Worm (Caenorhabditis elegans): Measurements from ENCODE around the gene F27B10.1.
"Not testable (repeated sequence)": the region's sequence is repeated elsewhere in the genome, so short reads cannot be mapped to it uniquely, and the experiment has no call there.

F27B10.1 gene

DNA sequence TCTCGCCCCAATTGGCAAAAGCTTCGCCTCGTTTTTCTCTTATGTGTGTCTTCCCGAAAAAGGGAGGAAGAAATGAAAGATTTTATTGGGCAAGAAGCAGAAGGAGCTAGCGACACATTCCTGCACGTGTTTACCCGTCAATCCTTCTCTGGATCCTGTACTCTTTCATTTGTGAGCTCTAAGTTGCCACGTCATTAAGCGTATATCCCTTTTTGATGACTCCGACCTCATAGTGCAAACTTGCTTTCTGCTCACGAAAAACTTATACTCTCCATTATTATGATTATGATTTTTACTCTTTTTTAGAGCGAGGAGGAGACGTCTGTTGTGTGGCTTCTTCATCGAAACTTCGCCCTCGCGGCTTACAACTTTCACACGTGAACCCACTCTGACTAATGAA lies at the start of gene F27B10.1:
Gene F27B10.1 (plus strand): TSS at position 301 of the 400 bp plus-strand sequence.
- no peak for TF ChIP-seq unc-62 (GFP tag; optimal IDR thresholded peaks at IDR 0.05)

DNA sequence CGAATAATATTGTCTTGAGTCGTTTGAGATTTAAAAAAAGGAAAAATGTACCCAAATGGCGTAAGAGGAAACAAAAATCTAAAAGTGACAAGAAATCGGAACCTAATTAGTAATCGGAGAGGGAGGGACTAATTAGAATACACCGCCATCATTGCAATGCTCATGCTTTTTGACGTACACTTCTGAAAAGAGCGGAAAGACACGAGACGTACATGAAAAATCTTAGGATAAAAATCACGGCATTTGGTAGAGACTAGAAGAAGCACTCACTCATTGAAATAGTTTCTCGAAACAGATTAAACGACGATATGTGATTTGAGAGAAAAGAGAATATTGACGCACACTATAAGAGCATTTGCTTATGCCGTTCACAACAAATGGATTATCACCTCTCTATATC lies 49.4 kb upstream of the F27B10.1 start:
- TF ChIP-seq unc-62 (GFP tag; optimal IDR thresholded peaks at IDR 0.05): no peak

DNA sequence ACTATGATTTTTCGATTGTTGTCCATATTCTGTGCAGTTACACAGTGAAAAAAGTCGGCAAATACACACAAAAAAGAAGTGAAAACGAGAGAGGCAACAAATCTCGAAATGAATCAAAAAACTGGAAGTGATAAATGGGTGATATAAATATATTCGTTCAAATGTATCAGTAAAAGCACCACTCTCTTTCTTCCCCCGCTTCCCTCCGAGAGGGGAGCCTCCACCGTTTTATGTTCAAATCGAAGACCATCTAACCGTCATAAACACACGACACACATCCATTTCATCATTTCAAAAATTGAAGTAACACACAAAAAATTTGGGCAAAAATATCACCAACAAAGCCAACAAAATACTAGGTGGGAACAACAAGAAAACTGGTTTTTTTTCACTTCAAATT lies 45.4 kb upstream of the F27B10.1 start, which contains the start of gene F20A1.6:
Gene F20A1.6 (minus strand): TSS at position 101 of the 400 bp plus-strand sequence.
- TF ChIP-seq unc-62 (GFP tag; optimal IDR thresholded peaks at IDR 0.05): no peak

DNA sequence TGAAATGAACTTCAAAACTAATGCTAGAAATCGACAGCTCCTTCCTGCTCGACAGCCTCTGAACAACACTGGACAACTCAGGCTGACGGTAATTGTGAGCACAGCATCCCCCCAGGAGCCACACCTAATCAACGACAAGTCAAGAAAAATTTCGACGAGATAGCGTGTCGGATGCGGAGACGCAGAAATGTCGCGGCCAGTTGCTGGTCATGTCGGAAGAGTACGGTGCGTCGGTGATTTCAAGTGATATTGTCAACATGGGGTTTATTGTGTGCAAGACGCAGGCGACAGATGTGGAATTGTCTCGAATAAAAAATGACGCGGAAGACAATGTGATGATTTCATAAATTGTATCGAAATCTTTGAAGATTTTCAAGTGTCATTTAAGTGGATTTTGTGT lies 35.9 kb upstream of the F27B10.1 start, which contains the start of gene twk-11:
Gene twk-11 (minus strand): TSS at position 101 of the 400 bp plus-strand sequence.
- no peak for TF ChIP-seq unc-62 (GFP tag; optimal IDR thresholded peaks at IDR 0.05)

DNA sequence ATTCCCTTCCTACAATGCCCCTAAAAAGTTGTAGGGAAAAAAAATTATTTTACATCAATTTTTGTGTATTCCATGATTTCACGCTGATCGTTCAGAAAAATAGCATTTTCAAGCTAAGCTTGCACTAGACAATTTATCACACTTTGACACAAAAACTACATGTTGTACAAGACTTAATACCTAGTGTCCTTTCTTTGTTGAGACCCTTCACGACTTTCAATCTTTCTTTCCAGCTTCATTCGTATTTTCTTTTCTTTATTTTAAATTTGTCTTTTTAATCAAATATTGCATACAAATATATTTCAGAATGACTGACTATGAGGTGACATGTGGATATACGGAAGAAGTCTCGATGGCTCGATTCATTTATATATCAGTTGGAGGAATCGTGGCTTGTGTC lies 26.4 kb upstream of the F27B10.1 start, which contains the start of gene F20A1.2:
Gene F20A1.2 (plus strand): TSS at position 301 of the 400 bp plus-strand sequence.
- no peak for TF ChIP-seq unc-62 (GFP tag; optimal IDR thresholded peaks at IDR 0.05)

DNA sequence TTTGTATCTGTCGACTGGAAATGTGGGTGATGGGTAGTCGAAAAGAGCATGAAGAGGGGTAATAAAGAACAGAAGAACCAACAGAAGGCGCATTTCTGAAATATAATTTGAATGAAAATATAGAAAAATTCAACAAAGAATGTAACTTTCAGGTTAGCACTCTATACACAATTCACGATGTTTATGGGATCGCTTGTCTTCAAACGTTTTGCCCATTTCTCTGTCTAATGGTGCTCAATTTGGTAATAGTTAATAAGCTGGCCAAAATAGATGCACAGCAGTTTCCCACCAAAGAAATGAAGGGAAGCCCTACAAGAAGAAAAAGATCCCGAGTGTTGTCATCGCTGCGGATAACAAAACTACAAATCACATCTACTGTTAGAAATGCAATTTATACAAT lies 24.9 kb upstream of the F27B10.1 start, which contains the start of gene F20A1.8:
Gene F20A1.8 (minus strand): TSS at position 101 of the 400 bp plus-strand sequence.
- no peak for TF ChIP-seq unc-62 (GFP tag; optimal IDR thresholded peaks at IDR 0.05)

DNA sequence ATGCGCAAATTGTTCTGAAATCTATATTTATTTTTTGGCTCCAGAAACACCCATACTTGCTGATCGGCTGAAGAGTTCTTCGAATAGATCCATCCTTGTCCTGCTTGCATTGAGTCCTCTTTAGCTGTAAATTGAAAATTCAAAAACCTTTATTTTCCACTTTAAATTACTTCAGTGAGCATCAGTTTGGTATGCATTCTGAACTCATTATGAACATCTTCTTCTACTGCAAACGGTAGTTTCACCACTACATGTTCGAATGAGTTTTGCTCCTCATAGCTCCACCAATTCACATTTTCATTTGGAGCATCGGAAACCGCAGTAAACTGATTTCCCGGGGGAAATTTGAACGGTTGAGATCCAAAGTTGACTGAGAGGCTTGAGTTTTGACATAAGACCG lies 22.3 kb upstream of the F27B10.1 start:
- TF ChIP-seq unc-62 (GFP tag; optimal IDR thresholded peaks at IDR 0.05): no peak

DNA sequence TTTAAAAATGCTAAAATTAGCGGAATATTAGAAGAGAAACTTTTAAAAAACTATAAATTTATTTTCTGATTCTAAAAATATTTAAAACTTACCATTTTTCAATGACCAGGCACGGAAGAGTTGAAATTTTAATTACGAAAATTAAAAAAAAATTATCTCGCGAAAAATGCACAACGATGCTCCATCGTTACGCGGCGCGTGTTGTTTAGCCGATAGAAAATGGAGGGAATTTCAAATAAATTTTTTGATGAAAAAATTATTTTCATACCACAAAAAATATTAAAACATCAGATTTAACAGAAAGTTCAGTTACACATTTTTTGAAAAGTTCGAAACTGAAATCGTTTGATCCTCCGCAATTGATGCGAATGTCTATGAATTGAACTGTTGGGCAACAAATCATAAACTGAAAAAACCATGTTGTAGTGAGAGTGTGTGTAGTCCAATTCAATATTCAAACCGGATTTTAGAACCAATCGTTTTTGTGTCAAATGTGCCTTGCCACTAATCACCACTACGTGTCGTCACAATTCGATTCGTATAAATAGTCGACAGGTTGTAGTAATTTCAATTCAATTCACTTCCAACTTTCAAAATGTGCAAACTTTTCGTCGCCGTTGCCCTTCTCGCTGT lies 21.2 kb upstream of the F27B10.1 start, which contains the start of the genes tofu-2 and spig-1:
Gene tofu-2 (minus strand): TSS at position 116 of the 633 bp plus-strand sequence.
Gene spig-1 (plus strand): TSS at position 583 of the 633 bp plus-strand sequence.
- no peak for TF ChIP-seq unc-62 (GFP tag; optimal IDR thresholded peaks at IDR 0.05)

DNA sequence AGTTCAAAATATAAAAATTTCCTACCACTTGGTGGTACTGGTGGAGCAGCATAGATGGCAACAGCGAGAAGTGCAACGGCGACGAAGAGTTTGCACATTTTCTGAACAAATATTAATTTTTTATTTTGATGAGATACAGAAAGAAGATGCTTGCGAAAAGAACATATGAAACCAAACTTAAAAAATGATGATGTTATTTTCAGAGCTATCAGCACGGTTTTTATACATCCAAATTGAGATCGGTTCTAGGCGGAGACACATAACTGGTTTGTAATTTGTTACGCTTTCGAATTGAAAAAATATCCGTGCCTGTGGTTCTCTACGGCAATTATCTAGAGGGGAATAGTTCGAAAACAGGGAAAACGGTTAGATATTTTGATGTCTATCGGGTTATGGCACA lies 19.3 kb upstream of the F27B10.1 start, which contains the start of gene txt-17:
Gene txt-17 (minus strand): TSS at position 101 of the 400 bp plus-strand sequence.
- no peak for TF ChIP-seq unc-62 (GFP tag; optimal IDR thresholded peaks at IDR 0.05)

DNA sequence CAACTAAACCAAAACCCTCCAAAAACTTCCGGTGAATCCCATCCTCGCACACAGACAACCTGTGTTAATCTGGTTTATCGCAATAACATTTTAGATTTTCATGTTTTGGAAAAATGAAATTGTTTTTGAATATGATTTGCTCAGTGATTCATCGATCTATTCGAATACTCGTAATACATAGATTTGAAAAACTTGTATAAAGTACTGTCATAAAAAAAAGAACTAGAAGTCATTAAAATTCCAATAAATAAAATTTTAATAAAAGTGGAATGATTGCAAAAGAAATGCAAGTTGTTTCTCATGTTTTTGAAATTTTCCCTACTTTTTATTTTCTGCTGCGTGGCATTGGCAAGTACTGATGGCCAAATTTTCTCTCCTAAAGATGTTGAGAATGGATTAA lies 17.8 kb upstream of the F27B10.1 start, which contains the start of gene spig-8:
Gene spig-8 (plus strand): TSS at position 301 of the 400 bp plus-strand sequence.
- TF ChIP-seq unc-62 (GFP tag; optimal IDR thresholded peaks at IDR 0.05): no peak

DNA sequence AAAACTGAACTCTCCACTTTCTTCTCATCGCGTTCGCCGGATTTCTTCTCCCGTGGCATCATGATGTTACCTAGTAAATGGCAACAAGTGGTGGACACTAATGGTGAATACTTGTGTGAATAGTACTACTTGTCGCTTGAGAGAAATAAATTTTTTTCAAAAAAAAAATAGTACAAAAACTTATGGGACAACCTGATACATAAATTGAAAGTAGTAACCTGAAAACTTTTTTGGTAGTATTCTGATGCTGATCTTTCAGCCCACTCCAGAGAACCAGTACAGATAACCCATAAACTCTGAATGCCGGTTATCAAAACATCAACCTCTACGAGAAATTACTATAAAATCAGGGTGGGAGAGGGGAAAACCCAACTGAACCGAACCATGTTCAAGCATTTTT lies 14.6 kb upstream of the F27B10.1 start, which contains the start of gene Y57E12AL.2:
Gene Y57E12AL.2 (plus strand): TSS at position 301 of the 400 bp plus-strand sequence.
- TF ChIP-seq unc-62 (GFP tag; optimal IDR thresholded peaks at IDR 0.05): not testable (repeated sequence)

DNA sequence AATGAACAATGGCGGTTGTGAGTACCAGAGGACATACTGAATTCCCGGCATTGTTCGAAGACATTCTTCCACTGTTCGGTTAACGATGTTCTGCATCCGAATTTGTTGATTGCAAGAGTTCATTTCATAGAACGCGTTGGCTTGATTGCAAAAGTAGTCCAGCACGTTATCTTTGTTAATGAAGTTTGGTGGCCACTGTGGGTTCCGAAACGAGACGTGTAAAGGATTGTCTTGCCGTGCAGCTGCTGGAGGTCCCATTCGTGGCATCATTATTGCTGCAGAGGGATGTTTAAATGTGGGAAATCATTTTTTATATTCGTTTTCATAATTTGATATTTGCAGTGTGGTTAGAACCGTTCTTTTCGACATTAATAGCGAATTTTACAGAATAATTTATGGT lies 13.1 kb upstream of the F27B10.1 start, which contains the start of gene mdt-6:
Gene mdt-6 (minus strand): TSS at position 275 of the 400 bp plus-strand sequence.
- TF ChIP-seq unc-62 (GFP tag; optimal IDR thresholded peaks at IDR 0.05): no peak

DNA sequence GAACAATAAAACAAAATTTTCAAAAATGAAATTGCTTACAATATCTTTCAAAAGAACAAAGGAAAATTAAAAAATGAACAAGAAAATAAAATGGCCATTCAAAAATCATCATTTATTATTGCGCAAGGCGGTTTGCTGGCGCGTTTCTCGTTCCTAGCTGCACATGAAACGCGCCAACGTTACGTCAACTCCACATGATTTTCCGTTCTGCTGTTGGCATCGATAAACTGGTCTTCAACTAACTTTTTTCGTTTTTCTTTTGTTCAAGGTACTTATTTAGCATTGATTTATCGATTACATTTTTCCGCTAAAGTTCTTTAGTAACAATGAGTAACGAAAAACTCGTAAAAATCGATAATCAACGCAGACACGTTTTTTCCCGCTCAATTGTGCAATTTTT lies 12.0 kb upstream of the F27B10.1 start, which contains the start of the genes Y57E12AL.6 and Y57E12AL.1:
Gene Y57E12AL.6 (minus strand): TSS at position 75 of the 400 bp plus-strand sequence.
Gene Y57E12AL.1 (plus strand): TSS at position 135 of the 400 bp plus-strand sequence.
- no peak for TF ChIP-seq unc-62 (GFP tag; optimal IDR thresholded peaks at IDR 0.05)

DNA sequence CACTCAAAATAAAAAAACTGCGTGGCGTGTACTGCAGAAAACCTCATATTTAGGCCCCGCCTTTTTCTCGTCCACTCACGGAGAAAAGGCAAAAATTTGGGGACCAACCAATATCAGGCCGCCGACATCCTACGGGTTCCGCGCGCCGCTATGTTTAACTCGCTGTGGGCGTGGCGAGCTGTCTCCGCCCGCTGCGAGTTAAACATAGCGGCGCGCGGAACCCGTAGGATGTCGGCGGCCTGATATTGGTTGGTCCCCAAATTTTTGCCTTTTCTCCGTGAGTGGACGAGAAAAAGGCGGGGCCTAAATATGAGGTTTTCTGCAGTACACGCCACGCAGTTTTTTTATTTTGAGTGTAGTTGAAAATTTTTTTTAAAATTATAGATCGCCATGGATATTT lies 9.6 kb upstream of the F27B10.1 start, which contains the start of gene tmem-258:
Gene tmem-258 (plus strand): TSS at position 385 of the 400 bp plus-strand sequence.
- TF ChIP-seq unc-62 (GFP tag; optimal IDR thresholded peaks at IDR 0.05): not testable (repeated sequence)

DNA sequence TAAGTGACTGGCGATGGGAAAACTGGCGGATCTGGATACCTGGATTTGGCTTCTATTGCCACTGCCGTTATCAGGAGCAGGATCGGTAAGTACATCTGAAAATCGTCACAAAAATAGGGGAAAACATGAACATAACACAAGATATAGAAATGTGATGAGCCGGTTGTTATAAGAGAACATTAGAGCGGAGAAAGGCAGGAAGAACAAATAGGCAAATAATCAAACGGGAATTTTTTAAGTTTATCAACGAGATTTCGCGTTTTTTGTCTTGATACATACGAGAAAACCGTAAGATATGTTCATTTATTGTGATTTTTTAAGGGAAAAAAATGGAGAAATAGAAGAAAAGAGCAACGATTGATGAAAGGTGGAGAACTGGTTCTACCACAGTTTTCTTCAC lies 7.2 kb upstream of the F27B10.1 start, which contains the start of gene Y57E12AR.1:
Gene Y57E12AR.1 (minus strand): TSS at position 101 of the 400 bp plus-strand sequence.
- TF ChIP-seq unc-62 (GFP tag; optimal IDR thresholded peaks at IDR 0.05): no peak

DNA sequence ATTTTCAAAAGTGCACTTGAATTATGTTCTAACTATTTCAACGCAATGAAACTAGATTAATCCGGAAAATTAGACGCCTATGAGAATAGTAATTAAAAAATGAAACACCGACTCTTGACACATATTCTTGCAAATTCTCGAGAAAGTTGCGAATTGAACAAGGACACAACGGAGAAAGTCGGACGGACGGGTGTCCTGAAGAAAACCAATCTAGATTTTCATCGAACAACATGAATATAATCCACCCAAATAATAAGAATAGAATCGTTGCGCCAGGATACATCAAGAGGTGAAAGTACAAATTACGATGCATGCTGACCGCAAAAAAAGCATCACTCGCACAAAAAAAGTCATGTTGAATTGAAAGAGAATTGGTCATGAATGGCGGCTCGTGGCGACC lies 3.5 kb upstream of the F27B10.1 start:
- no peak for TF ChIP-seq unc-62 (GFP tag; optimal IDR thresholded peaks at IDR 0.05)

All from whole organism, dauer.